Worm (Caenorhabditis elegans) whole organism, L3 larva: ENCODE measurements around the gene sma-1.

Experiments used
- R02D3.7 ChIP-seq: fragments of 150-350 bp; optimal IDR thresholded peaks from 2 replicates; lab custom pipeline; 2014; ENCODE audit warnings: missing biosample characterization, missing genetic modification characterization
- ZK546.5 ChIP-seq: sonication (generic microtip); optimal IDR thresholded peaks from 2 replicates; lab custom pipeline; 2017; ENCODE audit warnings: missing biosample characterization, missing genetic modification characterization
- aly-2 ChIP-seq: fragments of 150-350 bp; optimal IDR thresholded peaks from 2 replicates; lab custom pipeline; 2014; ENCODE audit warnings: missing biosample characterization, missing genetic modification characterization
- ama-1 ChIP-seq: fragments of 150-350 bp; optimal IDR thresholded peaks from 2 replicates; lab custom pipeline; 2018
- ceh-28 ChIP-seq: fragments of 150-350 bp; optimal IDR thresholded peaks from 2 replicates; lab custom pipeline; 2014; ENCODE audit warnings: missing biosample characterization, missing genetic modification reagents, missing genetic modification characterization
- ceh-82 ChIP-seq: fragments of 150-350 bp; optimal IDR thresholded peaks from 2 replicates; lab custom pipeline; 2014; ENCODE audit warnings: missing biosample characterization, missing genetic modification characterization
- daf-12 ChIP-seq: fragments of 150-350 bp; optimal IDR thresholded peaks from 2 replicates; lab custom pipeline; 2014; ENCODE audit warnings: missing biosample characterization, missing genetic modification reagents, missing genetic modification characterization
- egl-5 ChIP-seq: fragments of 150-350 bp; optimal IDR thresholded peaks from 2 replicates; lab custom pipeline; 2017; ENCODE audit warnings: missing biosample characterization, missing genetic modification reagents, missing genetic modification characterization, inconsistent platforms
- elt-1 ChIP-seq: fragments of 150-350 bp; optimal IDR thresholded peaks from 2 replicates; lab custom pipeline; 2014; ENCODE audit warnings: missing biosample characterization, missing genetic modification characterization
- elt-2 ChIP-seq: sonication (generic microtip); optimal IDR thresholded peaks from 2 replicates; lab custom pipeline; 2016; ENCODE audit warnings: missing genetic modification reagents, mild to moderate bottlenecking, missing genetic modification characterization, missing compliant biosample characterization
- elt-3 ChIP-seq, 3 experiments: fragments of 150-350 bp in 1 of 3; sonication (generic microtip) in 2 of 3; optimal IDR thresholded peaks; 2 replicates in 2 of 3; 4 replicates in 1 of 3; lab custom pipeline; 2014 to 2017; ENCODE audit warnings: missing biosample characterization in 3 of 3, missing genetic modification characterization in 3 of 3
- eor-1 ChIP-seq, 2 experiments: fragments of 150-350 bp; optimal IDR thresholded peaks; 2 replicates each; lab custom pipeline; 2014 to 2018; ENCODE audit warnings: missing biosample characterization in 2 of 2, missing genetic modification characterization in 2 of 2
- fkh-10 ChIP-seq: sonication (generic microtip); optimal IDR thresholded peaks from 2 replicates; lab custom pipeline; 2017; ENCODE audit warnings: missing biosample characterization, missing genetic modification reagents, missing genetic modification characterization
- fkh-2 ChIP-seq: fragments of 150-350 bp; optimal IDR thresholded peaks from 2 replicates; lab custom pipeline; 2014; ENCODE audit warnings: missing biosample characterization, missing genetic modification reagents, missing genetic modification characterization
- hmg-11 ChIP-seq: sonication (generic microtip); optimal IDR thresholded peaks from 2 replicates; lab custom pipeline; 2016; ENCODE audit warnings: missing genetic modification characterization, missing compliant biosample characterization
- jun-1 ChIP-seq: fragments of 150-350 bp; optimal IDR thresholded peaks from 2 replicates; lab custom pipeline; 2014; ENCODE audit warnings: missing biosample characterization, missing genetic modification reagents, missing genetic modification characterization
- lin-15B ChIP-seq: fragments of 150-350 bp; optimal IDR thresholded peaks from 2 replicates; lab custom pipeline; 2014; ENCODE audit warnings: missing biosample characterization, missing genetic modification characterization
- lin-39 ChIP-seq: fragments of 150-350 bp; optimal IDR thresholded peaks from 2 replicates; lab custom pipeline; 2018; ENCODE audit warnings: missing biosample characterization, missing genetic modification reagents, missing genetic modification characterization
- mdl-1 ChIP-seq: fragments of 150-350 bp; optimal IDR thresholded peaks from 2 replicates; lab custom pipeline; 2014; ENCODE audit warnings: missing biosample characterization, missing genetic modification characterization
- mml-1 ChIP-seq: fragments of 150-350 bp; sonication (generic microtip); optimal IDR thresholded peaks from 3 replicates; lab custom pipeline; 2014; ENCODE audit warnings: missing biosample characterization, missing genetic modification characterization
- nfya-1 ChIP-seq: sonication (generic microtip); optimal IDR thresholded peaks from 2 replicates; lab custom pipeline; 2017; ENCODE audit warnings: missing genetic modification characterization, mild to moderate bottlenecking, missing compliant biosample characterization, antibody characterized with exemption, moderate library complexity; ENCODE audit not compliant: insufficient read depth
- nhr-12 ChIP-seq: fragments of 150-350 bp; optimal IDR thresholded peaks from 2 replicates; lab custom pipeline; 2014; ENCODE audit warnings: missing biosample characterization, missing genetic modification characterization
- nhr-23 ChIP-seq: fragments of 150-350 bp; optimal IDR thresholded peaks from 2 replicates; lab custom pipeline; 2014; ENCODE audit warnings: missing biosample characterization, missing genetic modification reagents, missing genetic modification characterization
- nhr-237 ChIP-seq: fragments of 150-350 bp; optimal IDR thresholded peaks from 2 replicates; lab custom pipeline; 2014; ENCODE audit warnings: missing biosample characterization, missing genetic modification characterization
- nhr-25 ChIP-seq: sonication (generic microtip); optimal IDR thresholded peaks from 2 replicates; lab custom pipeline; 2017; ENCODE audit warnings: missing biosample characterization, missing genetic modification characterization
- nhr-28 ChIP-seq: fragments of 150-350 bp; optimal IDR thresholded peaks from 2 replicates; lab custom pipeline; 2014; ENCODE audit warnings: missing biosample characterization, missing genetic modification characterization
- nhr-43 ChIP-seq: sonication (generic microtip); optimal IDR thresholded peaks from 2 replicates; lab custom pipeline; 2016; ENCODE audit warnings: mild to moderate bottlenecking, missing genetic modification characterization, missing compliant biosample characterization; ENCODE audit not compliant: poor library complexity, severe bottlenecking
- nhr-67 ChIP-seq: fragments of 150-350 bp; optimal IDR thresholded peaks from 2 replicates; lab custom pipeline; 2014; ENCODE audit warnings: missing biosample characterization, missing genetic modification characterization
- nhr-76 ChIP-seq: fragments of 150-350 bp; sonication (generic microtip); optimal IDR thresholded peaks from 5 replicates; lab custom pipeline; 2014; ENCODE audit warnings: missing biosample characterization, missing genetic modification characterization
- pha-4 ChIP-seq: fragments of 150-350 bp; optimal IDR thresholded peaks from 2 replicates; lab custom pipeline; 2014; ENCODE audit warnings: missing biosample characterization, missing genetic modification reagents, missing genetic modification characterization
- sea-2 ChIP-seq: fragments of 150-350 bp; sonication (generic microtip); optimal IDR thresholded peaks from 4 replicates; lab custom pipeline; 2014; ENCODE audit warnings: missing biosample characterization, missing genetic modification reagents, missing genetic modification characterization
- skn-1 ChIP-seq: fragments of 150-350 bp; optimal IDR thresholded peaks from 2 replicates; lab custom pipeline; 2014; ENCODE audit warnings: missing biosample characterization, missing genetic modification characterization
- snpc-4 ChIP-seq: fragments of 150-350 bp; optimal IDR thresholded peaks from 2 replicates; lab custom pipeline; 2014; ENCODE audit warnings: missing biosample characterization, missing genetic modification characterization
- tbx-2 ChIP-seq: sonication (generic microtip); optimal IDR thresholded peaks from 2 replicates; lab custom pipeline; 2016; ENCODE audit warnings: mild to moderate bottlenecking, missing genetic modification characterization, missing compliant biosample characterization
- unc-62 ChIP-seq: fragments of 150-350 bp; sonication (generic microtip); optimal IDR thresholded peaks from 4 replicates; lab custom pipeline; 2014; ENCODE audit warnings: missing biosample characterization, missing genetic modification reagents, missing genetic modification characterization
- ztf-11 ChIP-seq: fragments of 150-350 bp; optimal IDR thresholded peaks from 2 replicates; lab custom pipeline; 2014; ENCODE audit warnings: missing biosample characterization, missing genetic modification characterization
- ztf-4 ChIP-seq: fragments of 150-350 bp; optimal IDR thresholded peaks from 2 replicates; lab custom pipeline; 2014; ENCODE audit warnings: missing biosample characterization, missing genetic modification characterization

sma-1 gene

DNA sequence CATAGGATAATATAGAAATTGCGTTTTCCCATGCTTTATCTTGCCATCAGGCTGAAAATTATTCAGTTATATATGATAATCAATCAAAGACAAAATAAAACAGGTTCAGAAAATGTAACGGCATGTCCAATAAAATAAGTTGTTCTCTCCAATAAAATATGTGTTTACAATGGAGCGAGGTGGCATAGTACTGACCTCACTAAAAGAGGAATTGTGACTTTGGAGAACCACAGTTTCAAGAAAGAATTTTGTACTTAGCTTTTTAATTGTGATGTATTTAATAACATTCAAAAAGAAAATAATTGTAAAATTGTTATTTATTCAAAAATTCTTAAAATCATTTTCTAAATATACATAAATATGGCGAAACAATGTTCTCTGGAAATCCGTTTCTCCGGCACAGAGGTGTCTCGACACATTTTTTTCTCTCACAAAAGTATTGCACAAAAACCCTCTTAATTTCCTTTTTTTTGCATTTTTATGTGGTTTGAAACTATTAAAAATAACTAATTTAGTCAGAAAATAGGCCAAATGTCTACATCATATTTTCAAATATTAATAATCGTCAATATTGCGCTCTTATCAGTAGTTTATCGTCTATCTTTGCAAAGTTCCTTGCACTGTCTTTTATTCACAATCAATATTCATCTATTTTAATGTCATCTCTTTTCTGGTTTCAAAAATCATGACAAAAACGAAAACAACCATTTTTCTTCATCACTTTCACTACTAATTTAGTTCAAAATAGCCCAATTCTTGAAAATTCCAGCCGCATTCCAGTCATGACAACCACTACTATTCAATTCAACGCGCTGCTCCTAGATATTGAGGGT is 34.2 kb downstream of the sma-1 start, which contains the start of the genes aman-2 and F58H1.3:
aman-2 (minus strand) TSS at position 51 of the 833 bp plus-strand sequence.
F58H1.3 (plus strand) TSS at position 783 of the 833 bp plus-strand sequence.
- TF ChIP-seq nhr-67 (tag; lab: Kevin White, UChicago) (no peak), pha-4 (peak; percentile 71), fkh-10 (GFP tag; lab: Kevin White, UChicago) (no peak), skn-1 (tag; lab: Kevin White, UChicago) (no peak), mdl-1 (tag; lab: Kevin White, UChicago) (no peak), ztf-4 (tag; lab: Kevin White, UChicago) (no peak), elt-1 (tag; lab: Kevin White, UChicago) (no peak), elt-2 (peak; percentile 21), sea-2 (GFP tag; lab: Kevin White, UChicago) (no peak), snpc-4 (tag; lab: Kevin White, UChicago) (no peak), hmg-11 (peak; percentile 36), nhr-23 (tag; lab: Kevin White, UChicago) (no peak), nhr-76 (tag; lab: Kevin White, UChicago) (no peak), ceh-82 (tag; lab: Kevin White, UChicago) (no peak), tbx-2 (tag; lab: Kevin White, UChicago) (no peak), nhr-25 (tag; lab: Kevin White, UChicago) (no peak), unc-62 (GFP tag; lab: Kevin White, UChicago) (no peak), ceh-28 (tag; lab: Kevin White, UChicago) (no peak), nhr-237 (tag; lab: Kevin White, UChicago) (no peak), lin-39 (tag; lab: Kevin White, UChicago) (no peak), ZK546.5 (tag; lab: Kevin White, UChicago) (no peak), nfya-1 (tag; lab: Kevin White, UChicago) (peak; percentile 57), mml-1 (no peak), lin-15B (tag; lab: Kevin White, UChicago) (peak; percentile 55), elt-3 (tag; optimal IDR thresholded peaks at IDR 0.05; lab: Kevin White, UChicago) (no peak), nhr-12 (tag; lab: Kevin White, UChicago) (no peak), egl-5 (no peak), jun-1 (no peak), ztf-11 (tag; lab: Kevin White, UChicago) (no peak)

DNA sequence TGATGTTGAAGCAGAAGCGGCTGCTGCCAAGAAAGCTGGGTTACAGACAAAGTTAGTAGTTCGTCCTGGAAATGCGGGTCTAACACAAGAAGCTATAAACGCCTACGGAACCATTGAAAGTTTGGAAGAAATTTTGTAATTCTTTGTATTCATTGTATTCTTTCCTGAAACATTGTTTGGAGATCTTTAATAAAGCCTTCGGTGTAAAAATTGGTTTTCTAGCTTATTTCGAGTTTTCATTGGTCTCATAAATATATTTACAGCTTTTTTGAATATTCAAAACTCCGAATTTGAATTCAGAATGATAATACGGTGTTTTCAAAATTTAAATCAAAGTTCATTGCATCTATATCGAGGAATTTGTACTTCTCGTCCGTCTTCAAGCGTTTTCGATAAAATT is 35.6 kb downstream of the sma-1 start, which contains the start of gene F58H1.8:
F58H1.8 (plus strand) TSS at position 301 of the 400 bp plus-strand sequence.
- TF ChIP-seq snpc-4 (tag; lab: Kevin White, UChicago) (no peak), nhr-12 (tag; lab: Kevin White, UChicago) (no peak), ztf-4 (tag; lab: Kevin White, UChicago) (no peak), aly-2 (no peak), eor-1 (tag; optimal IDR thresholded peaks at IDR 0.05; lab: Kevin White, UChicago) (no peak), ceh-28 (tag; lab: Kevin White, UChicago) (no peak), ceh-82 (tag; lab: Kevin White, UChicago) (no peak), ama-1 (lab: Kevin White, UChicago) (no peak), nhr-43 (tag; lab: Kevin White, UChicago) (no peak), R02D3.7 (tag; lab: Kevin White, UChicago) (no peak), nhr-28 (no peak), skn-1 (tag; lab: Kevin White, UChicago) (no peak), daf-12 (tag; lab: Kevin White, UChicago) (no peak), ZK546.5 (tag; lab: Kevin White, UChicago) (no peak), nfya-1 (tag; lab: Kevin White, UChicago) (no peak), lin-39 (tag; lab: Kevin White, UChicago) (no peak), elt-3 (tag; optimal IDR thresholded peaks at IDR 0.05; lab: Kevin White, UChicago) (no peak), fkh-2 (tag; lab: Kevin White, UChicago) (no peak), nhr-25 (tag; lab: Kevin White, UChicago) (no peak)
- TF ChIP-seq, all 47 proteins: peak for 0
